Worm (Caenorhabditis elegans): ENCODE measurements around the gene K09F6.13.

K09F6.13 gene

DNA sequence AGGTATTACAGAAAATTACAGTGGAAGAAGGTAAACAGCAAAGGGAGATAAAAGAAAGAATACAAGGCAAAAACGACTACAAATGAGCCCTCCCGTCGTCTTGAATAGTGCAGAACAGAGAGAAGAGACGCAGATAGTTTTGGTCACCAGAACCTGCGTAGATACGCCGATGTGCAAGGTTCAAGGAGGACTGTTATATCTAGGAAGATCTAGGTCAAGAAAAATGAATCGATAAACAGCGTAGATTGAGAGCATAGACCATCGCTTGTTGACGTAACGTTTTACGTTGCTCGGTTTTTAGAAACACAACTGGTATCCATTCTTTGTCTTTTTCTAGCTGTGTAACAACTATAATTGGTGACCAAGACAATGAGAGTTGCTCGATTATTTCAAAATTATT lies 11.9 kb downstream of the K09F6.13 start, which contains the start of gene B0281.5:
TSS of gene B0281.5 (minus strand) at position 101 of the 400 bp plus-strand sequence.
- TF ChIP-seq tra-4 (tag; optimal IDR thresholded peaks at IDR 0.05) (no peak), tbx-37 (GFP tag; conservative IDR thresholded peaks at IDR 0.05) (no peak), ets-7 (tag; optimal IDR thresholded peaks at IDR 0.05) (no peak), ceh-13 (GFP tag; optimal IDR thresholded peaks at IDR 0.05) (no peak), hnd-1 (tag; optimal IDR thresholded peaks at IDR 0.05) (no peak), hmbx-1 (tag; optimal IDR thresholded peaks at IDR 0.05) (no peak), sea-1 (GFP tag; conservative IDR thresholded peaks at IDR 0.05) (no peak), scrt-1 (GFP tag; IDR thresholded peaks at IDR 0.05) (no peak), ceh-36 (tag; optimal IDR thresholded peaks at IDR 0.05) (no peak), aly-1 (tag; optimal IDR thresholded peaks at IDR 0.05) (no peak), tbx-11 (GFP tag; IDR thresholded peaks at IDR 0.05) (no peak), pes-1 (GFP tag; IDR thresholded peaks at IDR 0.05) (no peak), F13C5.2 (tag; optimal IDR thresholded peaks at IDR 0.05) (no peak), ama-1 (optimal IDR thresholded peaks at IDR 0.05) (no peak), flt-1 (GFP tag; IDR thresholded peaks at IDR 0.05) (no peak)

DNA sequence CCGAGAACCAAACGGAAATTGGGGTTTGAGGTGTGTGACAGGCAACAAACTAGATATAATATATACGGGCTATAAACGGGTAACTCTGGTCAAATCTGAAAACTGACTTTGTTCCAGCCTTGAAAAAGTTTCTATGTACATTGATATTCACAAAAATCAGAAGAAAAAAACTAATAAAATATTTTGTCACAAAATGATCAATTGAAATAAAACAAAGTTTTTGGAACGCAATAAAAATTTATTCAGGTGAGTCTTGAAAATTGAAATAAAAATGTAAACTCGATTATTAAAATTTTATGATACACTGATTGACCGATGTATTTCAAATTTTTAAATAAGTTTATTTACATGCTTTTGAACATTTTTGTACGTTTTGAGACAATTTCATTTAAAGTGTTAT lies 13.4 kb downstream of the K09F6.13 start, which contains the start of gene B0281.6:
TSS of gene B0281.6 (minus strand) at position 101 of the 400 bp plus-strand sequence.
- TF ChIP-seq tbx-37 (GFP tag; conservative IDR thresholded peaks at IDR 0.05) = no peak
- no peak for TF ChIP-seq flt-1 (GFP tag; IDR thresholded peaks at IDR 0.05)
- no peak for TF ChIP-seq ama-1 (optimal IDR thresholded peaks at IDR 0.05)

DNA sequence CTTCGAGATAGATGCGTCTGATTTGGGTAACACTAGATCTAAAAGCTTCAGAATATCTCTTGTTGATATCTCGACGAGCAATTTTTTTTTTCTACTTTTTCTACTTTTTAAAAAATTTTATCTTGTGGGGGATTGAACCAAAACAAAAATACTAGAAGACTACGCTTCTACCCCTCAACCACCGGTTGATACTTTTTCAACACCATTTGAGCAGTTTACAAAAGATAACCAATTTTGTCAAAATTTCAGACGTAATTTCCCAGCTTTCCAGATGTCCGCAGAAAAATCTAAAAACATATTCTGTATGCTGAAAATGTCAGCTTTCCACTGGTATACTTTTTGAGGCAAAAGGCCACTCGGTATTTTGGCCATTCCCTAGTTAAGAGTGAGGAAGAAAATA lies 15.7 kb downstream of the K09F6.13 start:
- TF ChIP-seq ceh-13 (GFP tag; optimal IDR thresholded peaks at IDR 0.05) = no peak
- no peak for TF ChIP-seq tbx-37 (GFP tag; conservative IDR thresholded peaks at IDR 0.05)
- no peak for TF ChIP-seq aly-1 (tag; optimal IDR thresholded peaks at IDR 0.05)
- no peak for TF ChIP-seq hnd-1 (tag; optimal IDR thresholded peaks at IDR 0.05)
- no peak for TF ChIP-seq ets-7 (tag; optimal IDR thresholded peaks at IDR 0.05)
- no peak for TF ChIP-seq scrt-1 (GFP tag; IDR thresholded peaks at IDR 0.05)
- TF ChIP-seq hmg-4 (GFP tag; optimal IDR thresholded peaks at IDR 0.05) = no peak
- no peak for TF ChIP-seq ama-1 (optimal IDR thresholded peaks at IDR 0.05)
- TF ChIP-seq ceh-36 (tag; optimal IDR thresholded peaks at IDR 0.05) = no peak

DNA sequence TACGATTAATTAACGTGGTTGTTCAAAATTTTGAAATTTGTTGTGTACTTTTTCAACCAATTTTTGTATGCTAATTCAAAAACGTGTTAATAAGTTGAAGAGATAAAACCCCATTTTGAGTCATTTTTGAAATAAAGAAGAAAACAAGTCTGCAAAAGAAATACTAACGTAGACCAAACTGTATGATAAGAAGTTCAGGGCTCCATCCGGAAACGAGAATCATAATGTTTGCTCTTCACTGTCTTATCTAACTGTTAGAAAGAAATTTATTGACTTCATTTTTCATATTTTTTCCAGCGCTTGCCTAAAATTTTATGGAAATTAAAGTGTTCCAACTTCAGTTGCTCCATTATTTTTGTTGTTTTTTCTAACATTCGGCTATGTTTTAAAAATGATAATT lies 16.6 kb downstream of the K09F6.13 start:
- TF ChIP-seq ceh-13 (GFP tag; optimal IDR thresholded peaks at IDR 0.05) (no peak), hnd-1 (tag; optimal IDR thresholded peaks at IDR 0.05) (no peak), ama-1 (optimal IDR thresholded peaks at IDR 0.05) (no peak), pes-1 (GFP tag; IDR thresholded peaks at IDR 0.05) (no peak), hmg-4 (GFP tag; optimal IDR thresholded peaks at IDR 0.05) (no peak), hmbx-1 (tag; optimal IDR thresholded peaks at IDR 0.05) (no peak), ets-7 (tag; optimal IDR thresholded peaks at IDR 0.05) (no peak), tbx-37 (GFP tag; conservative IDR thresholded peaks at IDR 0.05) (no peak), flt-1 (GFP tag; IDR thresholded peaks at IDR 0.05) (no peak), aly-1 (tag; optimal IDR thresholded peaks at IDR 0.05) (no peak), tra-4 (tag; optimal IDR thresholded peaks at IDR 0.05) (no peak), tbx-11 (GFP tag; IDR thresholded peaks at IDR 0.05) (no peak), B0310.2 (tag; optimal IDR thresholded peaks at IDR 0.05) (no peak), F13C5.2 (tag; optimal IDR thresholded peaks at IDR 0.05) (no peak)

DNA sequence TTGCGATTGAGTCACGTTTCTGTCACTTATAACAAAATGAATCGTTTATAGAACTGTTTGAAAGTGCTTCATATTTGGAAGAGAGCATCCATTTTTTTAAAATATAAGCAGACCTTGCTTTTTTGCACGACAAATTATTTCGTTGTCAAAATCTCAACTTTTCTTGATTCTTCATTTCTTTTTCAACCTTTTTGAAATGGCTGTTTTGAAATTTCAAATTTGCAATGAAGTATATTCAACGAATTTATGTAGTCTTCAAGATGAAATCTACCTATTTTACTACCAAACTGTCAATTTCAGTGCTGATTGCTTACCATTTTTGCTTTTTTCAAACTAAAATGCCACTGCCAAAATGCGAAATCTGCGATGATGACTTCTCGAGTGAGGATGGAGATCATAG lies 17.8 kb downstream of the K09F6.13 start, which contains the start of gene B0281.3:
TSS of gene B0281.3 (plus strand) at position 301 of the 400 bp plus-strand sequence.
- TF ChIP-seq aly-1 (tag; optimal IDR thresholded peaks at IDR 0.05) = no peak
- TF ChIP-seq tbx-11 (GFP tag; IDR thresholded peaks at IDR 0.05) = no peak
- TF ChIP-seq B0310.2 (tag; optimal IDR thresholded peaks at IDR 0.05) = no peak
- TF ChIP-seq flt-1 (GFP tag; IDR thresholded peaks at IDR 0.05) = no peak
- TF ChIP-seq tbx-37 (GFP tag; conservative IDR thresholded peaks at IDR 0.05) = no peak
- no peak for TF ChIP-seq pes-1 (GFP tag; IDR thresholded peaks at IDR 0.05)
- no peak for TF ChIP-seq ama-1 (optimal IDR thresholded peaks at IDR 0.05)

DNA sequence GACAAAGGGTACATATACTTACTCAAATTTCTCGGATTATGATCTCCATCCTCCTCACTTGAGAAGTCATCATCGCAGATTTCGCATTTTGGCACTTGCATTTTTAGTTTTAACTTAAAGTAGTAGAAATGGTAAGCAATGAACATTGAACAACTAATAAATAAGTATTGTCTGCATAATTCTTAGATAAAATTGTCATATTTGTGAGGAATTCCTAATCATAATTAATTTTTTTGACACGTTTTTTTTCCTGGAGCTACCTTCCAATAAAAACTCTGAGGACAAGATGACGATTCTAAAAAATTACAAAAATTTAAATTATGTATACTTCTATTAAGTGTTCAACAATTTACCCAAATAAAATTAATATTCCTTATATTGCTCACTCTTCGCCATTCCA lies 23.8 kb downstream of the K09F6.13 start, which contains the start of the genes trim-21 and B0281.1:
TSS of gene trim-21 (minus strand) at position 101 of the 400 bp plus-strand sequence.
TSS of gene B0281.1 (plus strand) at position 321 of the 400 bp plus-strand sequence.
- TF ChIP-seq scrt-1 (GFP tag; IDR thresholded peaks at IDR 0.05) (no peak), hmg-4 (GFP tag; optimal IDR thresholded peaks at IDR 0.05) (no peak)

DNA sequence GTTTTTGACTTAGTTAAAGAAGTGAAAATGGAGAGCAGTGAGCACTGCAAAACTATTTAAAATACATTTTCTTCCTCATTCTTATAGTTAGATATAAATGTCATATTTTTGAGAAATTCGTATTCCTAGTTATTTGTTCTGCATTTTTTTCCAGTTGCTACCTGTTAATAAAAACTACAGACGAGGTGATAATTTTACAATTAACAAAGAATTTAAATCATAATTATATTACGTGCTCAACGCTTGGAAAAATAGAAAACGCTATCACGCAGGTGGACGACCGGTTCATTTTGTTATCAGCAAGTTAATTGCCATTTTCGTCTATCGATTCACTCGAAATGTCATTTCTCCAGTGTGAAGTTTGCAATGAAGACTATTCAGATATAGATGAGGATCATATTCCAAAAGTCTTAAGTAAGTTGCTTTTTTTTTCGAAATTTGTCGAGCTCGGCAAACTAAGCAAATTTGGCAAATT lies 29.0 kb downstream of the K09F6.13 start, which contains the start of the genes ZK1240.5 and ZK1240.9:
TSS of gene ZK1240.5 (minus strand) at position 51 of the 475 bp plus-strand sequence.
TSS of gene ZK1240.9 (plus strand) at position 307 of the 475 bp plus-strand sequence.
- no peak for TF ChIP-seq hnd-1 (tag; optimal IDR thresholded peaks at IDR 0.05)
- TF ChIP-seq ceh-36 (tag; optimal IDR thresholded peaks at IDR 0.05) = no peak
- TF ChIP-seq hmg-4 (GFP tag; optimal IDR thresholded peaks at IDR 0.05) = no peak
- no peak for TF ChIP-seq hmbx-1 (tag; optimal IDR thresholded peaks at IDR 0.05)
- TF ChIP-seq ets-7 (tag; optimal IDR thresholded peaks at IDR 0.05) = no peak
- TF ChIP-seq sea-1 (GFP tag; conservative IDR thresholded peaks at IDR 0.05) = no peak
- TF ChIP-seq B0310.2 (tag; optimal IDR thresholded peaks at IDR 0.05) = no peak
- no peak for TF ChIP-seq F13C5.2 (tag; optimal IDR thresholded peaks at IDR 0.05)
- TF ChIP-seq tbx-11 (GFP tag; IDR thresholded peaks at IDR 0.05) = no peak
- TF ChIP-seq scrt-1 (GFP tag; IDR thresholded peaks at IDR 0.05) = no peak
- TF ChIP-seq ama-1 (optimal IDR thresholded peaks at IDR 0.05) = no peak
- no peak for TF ChIP-seq ceh-13 (GFP tag; optimal IDR thresholded peaks at IDR 0.05)
- TF ChIP-seq tbx-37 (GFP tag; conservative IDR thresholded peaks at IDR 0.05) = no peak
- no peak for TF ChIP-seq flt-1 (GFP tag; IDR thresholded peaks at IDR 0.05)
- no peak for TF ChIP-seq tra-4 (tag; optimal IDR thresholded peaks at IDR 0.05)
- TF ChIP-seq aly-1 (tag; optimal IDR thresholded peaks at IDR 0.05) = no peak
- TF ChIP-seq pes-1 (GFP tag; IDR thresholded peaks at IDR 0.05) = no peak

DNA sequence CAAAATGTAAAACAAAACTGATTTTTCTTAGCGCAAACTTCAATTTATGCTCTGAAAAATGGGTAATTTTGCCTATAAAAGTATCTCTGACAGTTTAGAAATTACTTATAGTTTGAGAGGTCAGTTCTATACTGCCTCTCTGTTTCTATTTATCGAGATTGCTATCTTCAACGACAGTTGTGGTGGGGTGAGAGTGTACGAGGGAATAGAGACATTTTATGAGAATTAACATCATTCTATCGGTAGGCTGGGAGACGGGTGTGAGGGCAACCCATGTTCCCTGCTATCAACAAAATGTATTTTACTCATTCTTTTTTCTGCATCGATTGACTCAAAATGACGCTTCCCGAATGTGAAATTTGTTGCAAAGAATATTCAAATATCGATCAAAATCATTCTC lies 31.2 kb downstream of the K09F6.13 start, which contains the start of gene ZK1240.3:
TSS of gene ZK1240.3 (plus strand) at position 238 of the 400 bp plus-strand sequence.
- TF ChIP-seq ceh-36 (tag; optimal IDR thresholded peaks at IDR 0.05) (no peak), hmg-4 (GFP tag; optimal IDR thresholded peaks at IDR 0.05) (no peak), ama-1 (optimal IDR thresholded peaks at IDR 0.05) (no peak), sea-1 (GFP tag; conservative IDR thresholded peaks at IDR 0.05) (no peak), tbx-37 (GFP tag; conservative IDR thresholded peaks at IDR 0.05) (no peak), tra-4 (tag; optimal IDR thresholded peaks at IDR 0.05) (no peak), hnd-1 (tag; optimal IDR thresholded peaks at IDR 0.05) (no peak), pes-1 (GFP tag; IDR thresholded peaks at IDR 0.05) (no peak), B0310.2 (tag; optimal IDR thresholded peaks at IDR 0.05) (no peak), aly-1 (tag; optimal IDR thresholded peaks at IDR 0.05) (no peak), scrt-1 (GFP tag; IDR thresholded peaks at IDR 0.05) (no peak), flt-1 (GFP tag; IDR thresholded peaks at IDR 0.05) (no peak), ets-7 (tag; optimal IDR thresholded peaks at IDR 0.05) (no peak), hmbx-1 (tag; optimal IDR thresholded peaks at IDR 0.05) (no peak)

All from whole organism, early embryonic.